Worm (Caenorhabditis elegans): Measurements from ENCODE around the gene T21D12.12.
A peak's percentile ranks its signal among the peaks of the same experiment; 100 is the strongest.

T21D12.12 gene

DNA sequence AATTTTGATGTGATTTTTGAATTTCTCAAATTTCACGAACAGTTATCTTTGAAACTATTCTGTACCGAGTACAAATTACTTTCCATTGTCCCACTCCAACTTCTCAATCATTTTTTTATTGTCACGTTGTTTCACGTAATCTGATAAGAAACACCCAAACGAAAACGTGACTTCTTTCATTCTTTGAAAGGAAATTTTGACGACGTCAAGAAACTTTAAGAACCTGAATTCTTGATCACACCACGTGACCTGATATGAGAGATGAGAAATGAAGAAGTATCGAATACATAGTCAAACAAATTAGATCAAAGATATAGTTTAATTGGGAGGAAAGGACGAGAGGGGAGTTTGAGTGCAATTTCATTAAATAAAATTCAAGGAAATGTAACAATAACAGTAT is 43.3 kb downstream of the T21D12.12 start:
- TF ChIP-seq nhr-76 (tag; optimal IDR thresholded peaks at IDR 0.05) = no peak
- TF ChIP-seq nhr-43 (tag; optimal IDR thresholded peaks at IDR 0.05; ENCODE audit: poor library complexity, severe bottlenecking) = peak; percentile 62
- no peak for TF ChIP-seq aly-2 (tag; optimal IDR thresholded peaks at IDR 0.05)
- TF ChIP-seq unc-62 (GFP tag; optimal IDR thresholded peaks at IDR 0.05) = no peak
- no peak for TF ChIP-seq mdl-1 (tag; optimal IDR thresholded peaks at IDR 0.05)
- TF ChIP-seq tbx-2 (tag; optimal IDR thresholded peaks at IDR 0.05) = no peak
- peak; percentile 14 for TF ChIP-seq nhr-25 (tag; optimal IDR thresholded peaks at IDR 0.05)

DNA sequence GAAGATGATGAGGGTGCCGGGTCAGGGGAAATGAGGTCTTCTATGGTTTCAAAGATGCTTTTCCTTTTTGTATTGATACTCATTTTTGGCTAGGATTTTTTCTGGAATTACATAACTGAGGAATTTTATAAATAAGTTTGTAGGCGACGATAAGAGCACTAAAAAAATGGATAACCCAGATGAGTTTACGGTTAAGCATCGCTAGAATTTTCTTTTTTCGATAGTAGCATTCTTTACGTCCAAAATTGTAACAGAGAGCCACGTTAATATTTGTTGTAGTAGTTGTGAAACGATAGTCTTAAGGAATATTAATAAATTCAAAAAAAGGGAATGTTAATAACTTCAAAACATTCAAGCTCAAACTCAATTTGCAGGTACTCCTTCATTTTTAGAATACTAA is 47.4 kb downstream of the T21D12.12 start, which contains the start of gene snai-1:
snai-1 (minus strand) TSS at position 101 of the 400 bp plus-strand sequence.
- TF ChIP-seq nhr-67 (tag; optimal IDR thresholded peaks at IDR 0.05) = no peak
- no peak for TF ChIP-seq nfya-1 (tag; optimal IDR thresholded peaks at IDR 0.05; ENCODE audit: insufficient read depth)
- TF ChIP-seq skn-1 (tag; optimal IDR thresholded peaks at IDR 0.05) = no peak
- TF ChIP-seq ceh-16 (tag; optimal IDR thresholded peaks at IDR 0.05) = no peak
- TF ChIP-seq nhr-25 (tag; optimal IDR thresholded peaks at IDR 0.05) = no peak
- no peak for TF ChIP-seq aly-2 (tag; optimal IDR thresholded peaks at IDR 0.05)
- TF ChIP-seq ama-1 (optimal IDR thresholded peaks at IDR 0.05) = no peak
- TF ChIP-seq tbx-2 (tag; optimal IDR thresholded peaks at IDR 0.05) = no peak
- TF ChIP-seq pha-4 (tag; optimal IDR thresholded peaks at IDR 0.05) = no peak
- no peak for TF ChIP-seq mml-1 (tag; optimal IDR thresholded peaks at IDR 0.05)
- no peak for TF ChIP-seq ceh-82 (tag; optimal IDR thresholded peaks at IDR 0.05)
- no peak for TF ChIP-seq hmg-11 (tag; optimal IDR thresholded peaks at IDR 0.05)
- no peak for TF ChIP-seq nhr-43 (tag; optimal IDR thresholded peaks at IDR 0.05; ENCODE audit: poor library complexity, severe bottlenecking)
- no peak for TF ChIP-seq R02D3.7 (tag; optimal IDR thresholded peaks at IDR 0.05)
- no peak for TF ChIP-seq sea-2 (GFP tag; optimal IDR thresholded peaks at IDR 0.05)

DNA sequence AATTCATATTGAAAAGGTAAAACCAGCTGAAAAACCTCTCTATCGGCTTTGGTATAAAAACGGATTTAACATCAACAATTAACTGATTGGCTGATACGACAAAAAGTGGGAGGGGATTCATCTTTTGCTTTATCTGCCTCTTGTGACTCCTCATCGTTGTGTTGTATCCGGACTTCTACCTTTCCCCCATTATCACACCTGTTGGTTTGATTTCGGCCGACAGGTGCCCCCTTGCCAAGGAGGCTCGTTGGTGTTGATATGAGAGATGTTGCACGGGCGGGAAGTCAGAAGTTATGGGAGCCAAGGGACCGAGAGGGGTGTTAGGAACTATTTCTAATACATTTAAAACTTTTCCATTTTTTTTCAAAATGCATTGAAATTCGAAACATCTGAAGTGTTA is 48.2 kb downstream of the T21D12.12 start:
- TF ChIP-seq eor-1 (tag; optimal IDR thresholded peaks at IDR 0.05) = no peak
- TF ChIP-seq nfya-1 (tag; optimal IDR thresholded peaks at IDR 0.05; ENCODE audit: insufficient read depth) = peak; percentile 28
